Worm (Caenorhabditis elegans): ENCODE data around the gene sre-40.

- no peak for TF ChIP-seq ceh-13 (GFP tag; optimal IDR thresholded peaks at IDR 0.05)
- TF ChIP-seq pes-1 (GFP tag; IDR thresholded peaks at IDR 0.05) = no peak
- no peak for TF ChIP-seq sea-1 (GFP tag; conservative IDR thresholded peaks at IDR 0.05)
- TF ChIP-seq ama-1 (optimal IDR thresholded peaks at IDR 0.05) = no peak
- TF ChIP-seq hnd-1 (tag; optimal IDR thresholded peaks at IDR 0.05) = no peak
- TF ChIP-seq B0310.2 (tag; optimal IDR thresholded peaks at IDR 0.05) = no peak
- TF ChIP-seq F13C5.2 (tag; optimal IDR thresholded peaks at IDR 0.05) = no peak
- no peak for TF ChIP-seq tra-4 (tag; optimal IDR thresholded peaks at IDR 0.05)
- TF ChIP-seq flt-1 (GFP tag; IDR thresholded peaks at IDR 0.05) = no peak
- TF ChIP-seq ets-7 (tag; optimal IDR thresholded peaks at IDR 0.05) = no peak
- no peak for TF ChIP-seq ceh-36 (tag; optimal IDR thresholded peaks at IDR 0.05)
- no peak for TF ChIP-seq tbx-37 (GFP tag; conservative IDR thresholded peaks at IDR 0.05)
- no peak for TF ChIP-seq hmg-4 (GFP tag; optimal IDR thresholded peaks at IDR 0.05)
- no peak for TF ChIP-seq aly-1 (tag; optimal IDR thresholded peaks at IDR 0.05)
Measured at ce11 chrII:4683693-4684092, at the start of gene sre-40.
